Fruit fly (Drosophila melanogaster): ENCODE measurements around the gene CG11977.

Gene CG11977

DNA sequence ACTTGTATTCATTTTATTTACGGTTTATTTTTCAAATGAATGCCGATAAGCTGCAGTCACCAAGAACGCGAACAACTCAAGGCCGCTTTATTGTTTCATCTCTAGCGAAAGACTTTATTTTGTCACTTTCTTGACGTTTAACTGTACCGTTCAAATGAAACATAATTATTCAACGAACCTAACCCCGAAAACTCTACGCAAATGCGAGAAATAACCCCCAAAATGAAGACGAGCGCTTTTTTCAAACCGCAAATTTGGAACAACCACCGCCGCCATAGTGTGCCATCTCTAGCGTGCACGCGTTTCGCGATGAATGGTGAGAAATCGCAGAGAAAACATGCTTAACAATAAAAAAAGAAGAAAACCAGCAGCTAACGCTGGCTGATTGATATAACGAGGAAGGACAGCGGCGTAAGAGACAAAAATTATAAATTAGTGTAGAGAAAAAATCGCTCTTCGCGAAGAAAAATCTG is 12.9 kb upstream of the CG11977 start, which contains the start of gene CG11970 (continued):
- no peak for TF ChIP-seq CG13624 (GFP tag; optimal IDR thresholded peaks at IDR 0.05)
- 0 out of 2 replicates have a peak, but pooled peaks have one; percentile 44 for TF ChIP-seq CG11085 (GFP tag; IDR thresholded peaks at IDR 0.05)
- TF ChIP-seq CG17359 (tag; optimal IDR thresholded peaks at IDR 0.05), result no peak
- TF ChIP-seq CG6272 (GFP tag; IDR thresholded peaks at IDR 0.05), result peak; percentile 69
- no peak for TF ChIP-seq CG1233 (GFP tag; optimal IDR thresholded peaks at IDR 0.05)
- TF ChIP-seq Rfx (GFP tag; IDR thresholded peaks at IDR 0.05), result peak; percentile 56; the same call in 1 of the 2 replicates
- TF ChIP-seq YL-1 (GFP tag; optimal IDR thresholded peaks at IDR 0.05), result peak; percentile 26
- peak; percentile 17 for TF ChIP-seq CG10654 (GFP tag; optimal IDR thresholded peaks at IDR 0.05)
- TF ChIP-seq shn (GFP tag; optimal IDR thresholded peaks at IDR 0.05), result peak; percentile 34

DNA sequence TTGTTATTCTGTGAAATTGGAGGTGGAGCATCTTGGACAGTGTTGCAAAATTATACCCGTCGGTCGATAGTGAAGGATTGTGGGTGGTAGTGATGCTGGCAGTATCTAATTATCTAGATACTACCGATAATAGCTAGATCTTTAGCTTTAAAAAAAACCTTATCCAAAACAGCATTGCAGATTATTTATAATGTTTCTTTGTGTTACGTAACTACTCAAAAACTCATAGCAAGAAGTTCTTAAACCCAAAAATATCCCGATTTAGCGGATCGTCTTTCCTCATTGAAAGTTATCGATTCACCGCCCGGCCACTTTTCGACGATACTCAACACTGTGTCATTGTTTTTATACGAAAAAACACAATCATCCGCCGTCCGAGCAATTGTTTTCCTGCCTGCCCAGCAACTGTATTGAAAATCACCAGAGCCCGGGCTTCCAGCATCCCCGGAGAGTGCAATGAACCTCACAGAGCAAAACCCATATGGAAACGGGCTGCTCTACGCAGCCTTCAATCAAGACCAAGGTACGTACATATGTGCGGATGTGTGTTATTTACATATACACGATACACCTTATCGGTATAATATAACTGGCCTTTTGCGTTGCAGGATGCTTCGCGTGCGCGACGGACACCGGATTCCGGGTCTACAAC is 4.4 kb upstream of the CG11977 start, which contains the start of gene CG11975:
CG11975 (plus strand) TSS at position 326 of the 652 bp plus-strand sequence.
- TF ChIP-seq CG11456 (GFP tag; IDR thresholded peaks at IDR 0.05), result peak; percentile 70; the same call in 2 of the 3 replicates
- peak; percentile 51 for TF ChIP-seq CG1529 (GFP tag; optimal IDR thresholded peaks at IDR 0.05)
- TF ChIP-seq CG18764 (GFP tag; optimal IDR thresholded peaks at IDR 0.05), result peak; percentile 62
- no peak for TF ChIP-seq Abd-B (GFP tag; optimal IDR thresholded peaks at IDR 0.05)
- TF ChIP-seq chm (GFP tag; IDR thresholded peaks at IDR 0.05), result no peak
- TF ChIP-seq CG8944 (GFP tag; optimal IDR thresholded peaks at IDR 0.05), result peak; percentile 84
- TF ChIP-seq br (optimal IDR thresholded peaks at IDR 0.05), result no peak
- peak; percentile 86 for TF ChIP-seq CG3847 (GFP tag; IDR thresholded peaks at IDR 0.05)
- TF ChIP-seq CG4617 (GFP tag; optimal IDR thresholded peaks at IDR 0.05; ENCODE audit: borderline replicate concordance), result peak; percentile 92
- TF ChIP-seq Oli (tag; optimal IDR thresholded peaks at IDR 0.05), result no peak
- peak; percentile 36 for TF ChIP-seq CG12236 (GFP tag; optimal IDR thresholded peaks at IDR 0.05)
- no peak for TF ChIP-seq ac (GFP tag; optimal IDR thresholded peaks at IDR 0.05)
- TF ChIP-seq ewg (GFP tag; optimal IDR thresholded peaks at IDR 0.05), result peak; percentile 50
- no peak; the same call in 1 of the 2 replicates for TF ChIP-seq CG10366 (GFP tag; IDR thresholded peaks at IDR 0.05)
- TF ChIP-seq hkb (optimal IDR thresholded peaks at IDR 0.05), result peak; percentile 77
- no peak for TF ChIP-seq hkb (GFP tag; IDR thresholded peaks at IDR 0.05)
- peak; percentile 31 for TF ChIP-seq CG9437 (GFP tag; optimal IDR thresholded peaks at IDR 0.05)
- peak; percentile 57 for TF ChIP-seq CG10979 (tag; optimal IDR thresholded peaks at IDR 0.05)
- TF ChIP-seq Hmx (GFP tag; optimal IDR thresholded peaks at IDR 0.05), result no peak
- TF ChIP-seq gro (GFP tag; optimal IDR thresholded peaks at IDR 0.05), result peak; percentile 86
- TF ChIP-seq dm (GFP tag; optimal IDR thresholded peaks at IDR 0.05), result peak; percentile 66
- TF ChIP-seq NC2α (GFP tag; optimal IDR thresholded peaks at IDR 0.05), result peak; percentile 22
- no peak for TF ChIP-seq chinmo (GFP tag; IDR thresholded peaks at IDR 0.05; ENCODE audit: partially characterized antibody)
- no peak for TF ChIP-seq CG7357 (GFP tag; IDR thresholded peaks at IDR 0.05)
- no peak for TF ChIP-seq lov (optimal IDR thresholded peaks at IDR 0.05)
- no peak for TF ChIP-seq lov (GFP tag; IDR thresholded peaks at IDR 0.05)
- TF ChIP-seq Awh (GFP tag; IDR thresholded peaks at IDR 0.05), result 0 out of 2 replicates have a peak, but pooled peaks have one; percentile 44
- peak; percentile 62 for TF ChIP-seq CG7556 (GFP tag; optimal IDR thresholded peaks at IDR 0.05)
- TF ChIP-seq CG34224 (GFP tag; IDR thresholded peaks at IDR 0.05; ENCODE audit: partially characterized antibody), result peak; percentile 61; the same call in 2 of the 3 replicates
- TF ChIP-seq en (GFP tag; optimal IDR thresholded peaks at IDR 0.05), result peak; percentile 62
- peak; percentile 68 for TF ChIP-seq vnd (GFP tag; IDR thresholded peaks at IDR 0.05; ENCODE audit: partially characterized antibody)
- no peak for TF ChIP-seq Usf (GFP tag; optimal IDR thresholded peaks at IDR 0.05)
- peak; percentile 57; the same call in 1 of the 2 replicates for TF ChIP-seq CG14014 (GFP tag; IDR thresholded peaks at IDR 0.05)
- no peak for TF ChIP-seq CG7372 (GFP tag; IDR thresholded peaks at IDR 0.05)
- TF ChIP-seq Atf-2 (GFP tag; optimal IDR thresholded peaks at IDR 0.05), result peak; percentile 70
- peak; percentile 59 for TF ChIP-seq dmrt11E (tag; optimal IDR thresholded peaks at IDR 0.05)
- TF ChIP-seq lola (GFP tag; optimal IDR thresholded peaks at IDR 0.05), result peak in 1 of 3 experiments; percentile 56
- peak in 1 of 2 experiments; percentile 50 for TF ChIP-seq bsh (GFP tag; optimal IDR thresholded peaks at IDR 0.05)
- peak; percentile 90 for TF ChIP-seq jumu (GFP tag; optimal IDR thresholded peaks at IDR 0.05)
- TF ChIP-seq ERR (GFP tag; optimal IDR thresholded peaks at IDR 0.05), result peak; percentile 37
